Fruit fly (Drosophila melanogaster): ENCODE measurements around the gene Ctr9.
A peak's percentile ranks its signal among the peaks of the same experiment; 100 is the strongest.

DNA sequence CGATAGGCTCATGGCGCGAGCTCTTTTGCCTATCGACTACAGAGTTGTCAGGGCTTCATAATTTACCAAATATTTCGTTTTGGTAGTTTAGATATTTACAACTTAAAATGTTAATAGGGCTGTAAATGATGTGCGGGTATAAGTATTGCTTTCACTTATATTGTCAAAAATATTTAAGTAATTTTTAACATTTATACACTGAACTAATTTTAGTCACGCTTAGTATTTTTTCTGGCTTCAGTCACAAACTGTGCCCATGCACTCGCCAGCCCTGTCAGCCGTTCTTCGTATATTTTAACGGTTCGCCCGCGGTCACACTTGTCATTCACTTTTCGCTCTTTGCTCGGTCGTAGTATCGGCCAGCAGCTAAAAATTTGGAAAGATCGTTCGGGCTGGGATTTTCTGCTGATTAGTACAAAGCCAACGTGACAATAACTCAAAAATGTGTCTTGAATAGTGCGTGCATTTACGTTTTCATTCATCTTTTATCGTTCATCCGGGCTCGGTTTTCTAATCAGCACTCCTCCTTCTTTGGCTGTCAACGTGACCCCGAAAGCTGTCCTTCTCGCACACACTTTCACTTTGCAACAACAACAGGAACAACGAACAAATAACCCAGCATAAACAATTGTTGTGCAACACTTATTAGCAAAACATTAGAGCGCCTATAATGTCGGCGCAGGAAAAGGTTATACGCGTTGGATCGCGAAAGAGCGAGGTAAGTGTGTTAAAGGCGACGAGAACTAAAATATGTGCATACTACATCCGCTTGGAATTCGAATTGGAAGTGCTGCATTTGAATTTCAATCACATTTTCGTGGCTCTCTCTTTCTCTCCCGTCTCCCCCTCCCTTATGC, 27.8 kb downstream of the Ctr9 start, which contains the start of the genes Hmbs and CG2211:
- TF ChIP-seq Sp1 (GFP tag; optimal IDR thresholded peaks at IDR 0.05) (peak; percentile 76), h (GFP tag; optimal IDR thresholded peaks at IDR 0.05) (peak; percentile 94), Hr78 (GFP tag; optimal IDR thresholded peaks at IDR 0.05) (no peak), woc (GFP tag; optimal IDR thresholded peaks at IDR 0.05) (no peak), Mio (GFP tag; optimal IDR thresholded peaks at IDR 0.05) (peak; percentile 37), br (GFP tag; optimal IDR thresholded peaks at IDR 0.05) (peak; percentile 73), foxo (GFP tag; optimal IDR thresholded peaks at IDR 0.05) (peak; percentile 56 to 86), pan (optimal IDR thresholded peaks at IDR 0.05) (no peak), Abd-B (GFP tag; optimal IDR thresholded peaks at IDR 0.05) (no peak), dmrt93B (GFP tag; optimal IDR thresholded peaks at IDR 0.05) (no peak), dsf (GFP tag; optimal IDR thresholded peaks at IDR 0.05; ENCODE audit: borderline replicate concordance) (no peak), usp (GFP tag; optimal IDR thresholded peaks at IDR 0.05) (no peak)
